Worm (Caenorhabditis elegans) whole organism, L3 larva: ENCODE data around the gene btb-2.

Experiments used
- R02D3.7 ChIP-seq: fragments of 150-350 bp; optimal IDR thresholded peaks from 2 replicates; lab custom pipeline; 2014; ENCODE audit warnings: missing biosample characterization, missing genetic modification characterization
- ZK546.5 ChIP-seq: sonication (generic microtip); optimal IDR thresholded peaks from 2 replicates; lab custom pipeline; 2017; ENCODE audit warnings: missing biosample characterization, missing genetic modification characterization
- aly-2 ChIP-seq: fragments of 150-350 bp; optimal IDR thresholded peaks from 2 replicates; lab custom pipeline; 2014; ENCODE audit warnings: missing biosample characterization, missing genetic modification characterization
- ama-1 ChIP-seq: fragments of 150-350 bp; optimal IDR thresholded peaks from 2 replicates; lab custom pipeline; 2018
- ceh-16 ChIP-seq: sonication (generic microtip); optimal IDR thresholded peaks from 2 replicates; lab custom pipeline; 2017; ENCODE audit warnings: missing biosample characterization, missing genetic modification characterization
- ceh-28 ChIP-seq: fragments of 150-350 bp; optimal IDR thresholded peaks from 2 replicates; lab custom pipeline; 2014; ENCODE audit warnings: missing biosample characterization, missing genetic modification reagents, missing genetic modification characterization
- ceh-82 ChIP-seq: fragments of 150-350 bp; optimal IDR thresholded peaks from 2 replicates; lab custom pipeline; 2014; ENCODE audit warnings: missing biosample characterization, missing genetic modification characterization
- ceh-9 ChIP-seq: sonication (generic microtip); optimal IDR thresholded peaks from 2 replicates; lab custom pipeline; 2018; ENCODE audit warnings: missing biosample characterization, missing genetic modification characterization
- daf-12 ChIP-seq: fragments of 150-350 bp; optimal IDR thresholded peaks from 2 replicates; lab custom pipeline; 2014; ENCODE audit warnings: missing biosample characterization, missing genetic modification reagents, missing genetic modification characterization
- egl-27 ChIP-seq: sonication (generic microtip); optimal IDR thresholded peaks from 4 replicates; lab custom pipeline; 2017; ENCODE audit warnings: missing biosample characterization, missing genetic modification reagents, missing genetic modification characterization
- egl-5 ChIP-seq: fragments of 150-350 bp; optimal IDR thresholded peaks from 2 replicates; lab custom pipeline; 2017; ENCODE audit warnings: missing biosample characterization, missing genetic modification reagents, missing genetic modification characterization, inconsistent platforms
- elt-1 ChIP-seq: fragments of 150-350 bp; optimal IDR thresholded peaks from 2 replicates; lab custom pipeline; 2014; ENCODE audit warnings: missing biosample characterization, missing genetic modification characterization
- elt-2 ChIP-seq: sonication (generic microtip); optimal IDR thresholded peaks from 2 replicates; lab custom pipeline; 2016; ENCODE audit warnings: missing genetic modification reagents, mild to moderate bottlenecking, missing genetic modification characterization, missing compliant biosample characterization
- elt-3 ChIP-seq, 3 experiments: fragments of 150-350 bp in 1 of 3; sonication (generic microtip) in 2 of 3; optimal IDR thresholded peaks; 2 replicates in 2 of 3; 4 replicates in 1 of 3; lab custom pipeline; 2014 to 2017; ENCODE audit warnings: missing biosample characterization in 3 of 3, missing genetic modification characterization in 3 of 3
- eor-1 ChIP-seq, 2 experiments: fragments of 150-350 bp; optimal IDR thresholded peaks; 2 replicates each; lab custom pipeline; 2014 to 2018; ENCODE audit warnings: missing biosample characterization in 2 of 2, missing genetic modification characterization in 2 of 2
- fkh-10 ChIP-seq: sonication (generic microtip); optimal IDR thresholded peaks from 2 replicates; lab custom pipeline; 2017; ENCODE audit warnings: missing biosample characterization, missing genetic modification reagents, missing genetic modification characterization
- fkh-2 ChIP-seq: fragments of 150-350 bp; optimal IDR thresholded peaks from 2 replicates; lab custom pipeline; 2014; ENCODE audit warnings: missing biosample characterization, missing genetic modification reagents, missing genetic modification characterization
- fos-1 ChIP-seq: fragments of 150-350 bp; optimal IDR thresholded peaks from 2 replicates; lab custom pipeline; 2014; ENCODE audit warnings: missing biosample characterization, missing genetic modification characterization
- hmg-11 ChIP-seq: sonication (generic microtip); optimal IDR thresholded peaks from 2 replicates; lab custom pipeline; 2016; ENCODE audit warnings: missing genetic modification characterization, missing compliant biosample characterization
- jun-1 ChIP-seq: fragments of 150-350 bp; optimal IDR thresholded peaks from 2 replicates; lab custom pipeline; 2014; ENCODE audit warnings: missing biosample characterization, missing genetic modification reagents, missing genetic modification characterization
- lin-15B ChIP-seq: fragments of 150-350 bp; optimal IDR thresholded peaks from 2 replicates; lab custom pipeline; 2014; ENCODE audit warnings: missing biosample characterization, missing genetic modification characterization
- lin-39 ChIP-seq: fragments of 150-350 bp; optimal IDR thresholded peaks from 2 replicates; lab custom pipeline; 2018; ENCODE audit warnings: missing biosample characterization, missing genetic modification reagents, missing genetic modification characterization
- lsy-12 ChIP-seq: sonication (generic microtip); optimal IDR thresholded peaks from 2 replicates; lab custom pipeline; 2016; ENCODE audit warnings: mild to moderate bottlenecking, missing genetic modification characterization, missing compliant biosample characterization
- mdl-1 ChIP-seq: fragments of 150-350 bp; optimal IDR thresholded peaks from 2 replicates; lab custom pipeline; 2014; ENCODE audit warnings: missing biosample characterization, missing genetic modification characterization
- mml-1 ChIP-seq: fragments of 150-350 bp; sonication (generic microtip); optimal IDR thresholded peaks from 3 replicates; lab custom pipeline; 2014; ENCODE audit warnings: missing biosample characterization, missing genetic modification characterization
- nfya-1 ChIP-seq: sonication (generic microtip); optimal IDR thresholded peaks from 2 replicates; lab custom pipeline; 2017; ENCODE audit warnings: missing genetic modification characterization, mild to moderate bottlenecking, missing compliant biosample characterization, antibody characterized with exemption, moderate library complexity; ENCODE audit not compliant: insufficient read depth
- nhr-11 ChIP-seq: fragments of 150-350 bp; optimal IDR thresholded peaks from 2 replicates; lab custom pipeline; 2014; ENCODE audit warnings: missing biosample characterization, missing genetic modification characterization
- nhr-12 ChIP-seq: fragments of 150-350 bp; optimal IDR thresholded peaks from 2 replicates; lab custom pipeline; 2014; ENCODE audit warnings: missing biosample characterization, missing genetic modification characterization
- nhr-23 ChIP-seq: fragments of 150-350 bp; optimal IDR thresholded peaks from 2 replicates; lab custom pipeline; 2014; ENCODE audit warnings: missing biosample characterization, missing genetic modification reagents, missing genetic modification characterization
- nhr-237 ChIP-seq: fragments of 150-350 bp; optimal IDR thresholded peaks from 2 replicates; lab custom pipeline; 2014; ENCODE audit warnings: missing biosample characterization, missing genetic modification characterization
- nhr-25 ChIP-seq: sonication (generic microtip); optimal IDR thresholded peaks from 2 replicates; lab custom pipeline; 2017; ENCODE audit warnings: missing biosample characterization, missing genetic modification characterization
- nhr-28 ChIP-seq: fragments of 150-350 bp; optimal IDR thresholded peaks from 2 replicates; lab custom pipeline; 2014; ENCODE audit warnings: missing biosample characterization, missing genetic modification characterization
- nhr-43 ChIP-seq: sonication (generic microtip); optimal IDR thresholded peaks from 2 replicates; lab custom pipeline; 2016; ENCODE audit warnings: mild to moderate bottlenecking, missing genetic modification characterization, missing compliant biosample characterization; ENCODE audit not compliant: poor library complexity, severe bottlenecking
- nhr-67 ChIP-seq: fragments of 150-350 bp; optimal IDR thresholded peaks from 2 replicates; lab custom pipeline; 2014; ENCODE audit warnings: missing biosample characterization, missing genetic modification characterization
- nhr-76 ChIP-seq: fragments of 150-350 bp; sonication (generic microtip); optimal IDR thresholded peaks from 5 replicates; lab custom pipeline; 2014; ENCODE audit warnings: missing biosample characterization, missing genetic modification characterization
- nhr-77 ChIP-seq: fragments of 150-350 bp; optimal IDR thresholded peaks from 2 replicates; lab custom pipeline; 2014; ENCODE audit warnings: missing biosample characterization, missing genetic modification characterization
- pha-4 ChIP-seq: fragments of 150-350 bp; optimal IDR thresholded peaks from 2 replicates; lab custom pipeline; 2014; ENCODE audit warnings: missing biosample characterization, missing genetic modification reagents, missing genetic modification characterization
- pqm-1 ChIP-seq: fragments of 150-350 bp; optimal IDR thresholded peaks from 2 replicates; lab custom pipeline; 2017; ENCODE audit warnings: missing biosample characterization, missing genetic modification characterization, inconsistent platforms
- sea-2 ChIP-seq: fragments of 150-350 bp; sonication (generic microtip); optimal IDR thresholded peaks from 4 replicates; lab custom pipeline; 2014; ENCODE audit warnings: missing biosample characterization, missing genetic modification reagents, missing genetic modification characterization
- skn-1 ChIP-seq: fragments of 150-350 bp; optimal IDR thresholded peaks from 2 replicates; lab custom pipeline; 2014; ENCODE audit warnings: missing biosample characterization, missing genetic modification characterization
- snpc-4 ChIP-seq: fragments of 150-350 bp; optimal IDR thresholded peaks from 2 replicates; lab custom pipeline; 2014; ENCODE audit warnings: missing biosample characterization, missing genetic modification characterization
- tbx-2 ChIP-seq: sonication (generic microtip); optimal IDR thresholded peaks from 2 replicates; lab custom pipeline; 2016; ENCODE audit warnings: mild to moderate bottlenecking, missing genetic modification characterization, missing compliant biosample characterization
- unc-39 ChIP-seq: sonication (generic microtip); optimal IDR thresholded peaks from 4 replicates; lab custom pipeline; 2017; ENCODE audit warnings: missing biosample characterization, missing genetic modification characterization
- unc-62 ChIP-seq: fragments of 150-350 bp; sonication (generic microtip); optimal IDR thresholded peaks from 4 replicates; lab custom pipeline; 2014; ENCODE audit warnings: missing biosample characterization, missing genetic modification reagents, missing genetic modification characterization
- zag-1 ChIP-seq: fragments of 150-350 bp; optimal IDR thresholded peaks from 2 replicates; lab custom pipeline; 2014; ENCODE audit warnings: missing biosample characterization, missing genetic modification characterization
- ztf-11 ChIP-seq: fragments of 150-350 bp; optimal IDR thresholded peaks from 2 replicates; lab custom pipeline; 2014; ENCODE audit warnings: missing biosample characterization, missing genetic modification characterization
- ztf-4 ChIP-seq: fragments of 150-350 bp; optimal IDR thresholded peaks from 2 replicates; lab custom pipeline; 2014; ENCODE audit warnings: missing biosample characterization, missing genetic modification characterization

btb-2 gene

ce11 chrII:6401649-6402048, at the start of gene btb-2:
btb-2 (plus strand) TSS chrII:6401949.
- TF ChIP-seq unc-39 = no peak
- no peak for TF ChIP-seq lsy-12 (tag; lab: Kevin White, UChicago)
- TF ChIP-seq nhr-77 (tag; lab: Kevin White, UChicago) = no peak
- no peak for TF ChIP-seq lin-39 (tag; lab: Kevin White, UChicago)
- no peak for TF ChIP-seq nfya-1 (tag; lab: Kevin White, UChicago)
- TF ChIP-seq, all 47 proteins: peak for 0

- TF ChIP-seq egl-5 (tag; lab: Kevin White, UChicago) (no peak), unc-39 (no peak), elt-1 (peak; percentile 49), nhr-67 (tag; lab: Kevin White, UChicago) (no peak), elt-2 (peak; percentile 35), lin-15B (peak; percentile 78), lsy-12 (tag; lab: Kevin White, UChicago) (peak; percentile 74), nhr-12 (no peak), nfya-1 (tag; lab: Kevin White, UChicago) (peak; percentile 78), nhr-23 (tag; lab: Kevin White, UChicago) (peak; percentile 79), fkh-2 (tag; lab: Kevin White, UChicago) (no peak), nhr-76 (tag; lab: Kevin White, UChicago) (no peak), fkh-10 (GFP tag; lab: Kevin White, UChicago) (no peak), unc-62 (GFP tag; lab: Kevin White, UChicago) (no peak), jun-1 (tag; lab: Kevin White, UChicago) (no peak), elt-3 (tag; optimal IDR thresholded peaks at IDR 0.05; lab: Kevin White, UChicago) (no peak), snpc-4 (tag; lab: Kevin White, UChicago) (peak; percentile 88), daf-12 (tag; lab: Kevin White, UChicago) (no peak), fos-1 (no peak), nhr-237 (tag; lab: Kevin White, UChicago) (no peak), eor-1 (tag; optimal IDR thresholded peaks at IDR 0.05; lab: Kevin White, UChicago) (no peak), ceh-82 (tag; lab: Kevin White, UChicago) (no peak), mdl-1 (no peak), skn-1 (tag; lab: Kevin White, UChicago) (peak; percentile 35), sea-2 (GFP tag; lab: Kevin White, UChicago) (no peak), nhr-11 (tag; lab: Kevin White, UChicago) (peak; percentile 24), ztf-11 (tag; lab: Kevin White, UChicago) (no peak), ZK546.5 (no peak), pha-4 (tag; lab: Kevin White, UChicago) (peak; percentile 72), tbx-2 (tag; lab: Kevin White, UChicago) (peak; percentile 27), nhr-43 (tag; lab: Kevin White, UChicago) (peak; percentile 36), ceh-28 (peak; percentile 11), mml-1 (tag; lab: Kevin White, UChicago) (no peak), zag-1 (tag; lab: Kevin White, UChicago) (no peak), aly-2 (tag; lab: Kevin White, UChicago) (no peak), ztf-4 (tag; lab: Kevin White, UChicago) (no peak), ama-1 (lab: Kevin White, UChicago) (no peak), ceh-16 (tag; lab: Kevin White, UChicago) (no peak), pqm-1 (tag; lab: Kevin White, UChicago) (peak; percentile 65), nhr-77 (tag; lab: Kevin White, UChicago) (no peak), hmg-11 (tag; lab: Kevin White, UChicago) (peak; percentile 43), lin-39 (tag; lab: Kevin White, UChicago) (peak; percentile 84), egl-27 (tag; lab: Kevin White, UChicago) (no peak), R02D3.7 (tag; lab: Kevin White, UChicago) (no peak), nhr-25 (tag; lab: Kevin White, UChicago) (peak; percentile 50), nhr-28 (no peak), ceh-9 (tag; lab: Kevin White, UChicago) (no peak)
Measured at ce11 chrII:6355396-6356346, 46.1 kb upstream of the btb-2 start, which contains the start of gene C32D5.11. C32D5.11 (minus strand) TSS chrII:6355446.
